Worm (Caenorhabditis elegans) whole organism, L1 larva: ENCODE data around the gene K07D4.6.
A peak's percentile ranks its signal among the peaks of the same experiment; 100 is the strongest.

Experiments
- C34B4.2 ChIP-seq: sonication (generic microtip); optimal IDR thresholded peaks from 2 replicates; lab custom pipeline; 2017; ENCODE audit warnings: mild to moderate bottlenecking, missing genetic modification characterization, missing compliant biosample characterization
- Y116A8C.19 ChIP-seq: sonication (generic microtip); optimal IDR thresholded peaks from 2 replicates; lab custom pipeline; 2016; ENCODE audit warnings: missing compliant biosample characterization, missing genetic modification characterization, borderline replicate concordance
- aha-1 ChIP-seq: fragments of 150-350 bp; optimal IDR thresholded peaks from 2 replicates; lab custom pipeline; 2014; ENCODE audit warnings: missing biosample characterization, missing genetic modification characterization
- ama-1 ChIP-seq: fragments of 150-350 bp; optimal IDR thresholded peaks from 2 replicates; lab custom pipeline; 2014
- blmp-1 ChIP-seq: fragments of 150-350 bp; optimal IDR thresholded peaks from 2 replicates; lab custom pipeline; 2014; ENCODE audit warnings: missing biosample characterization, missing genetic modification characterization
- ceh-8 ChIP-seq: fragments of 200-800 bp; sonication (Bioruptor generic); optimal IDR thresholded peaks from 2 replicates; lab custom pipeline; 2018; ENCODE audit warnings: mild to moderate bottlenecking, missing genetic modification characterization, moderate library complexity, missing compliant biosample characterization
- ceh-82 ChIP-seq, 3 experiments: fragments of 150-350 bp in 1 of 3; sonication (generic microtip) in 2 of 3; optimal IDR thresholded peaks; 2 replicates each; lab custom pipeline; 2014 to 2017; ENCODE audit warnings: missing biosample characterization in 3 of 3, missing genetic modification characterization in 3 of 3
- dsc-1 ChIP-seq: sonication (generic microtip); optimal IDR thresholded peaks from 2 replicates; lab custom pipeline; 2016; ENCODE audit warnings: mild to moderate bottlenecking, missing genetic modification characterization, missing compliant biosample characterization
- efl-1 ChIP-seq, 4 experiments: fragments of 150-350 bp; optimal IDR thresholded peaks in 3 of 4; peaks in 1 of 4; 1 replicate in 1 of 4; 2 replicates in 3 of 4; lab custom pipeline; 2014; ENCODE audit warnings: missing biosample characterization in 2 of 4, missing genetic modification characterization in 2 of 4, missing genetic modification reagents in 2 of 4
- efl-3 ChIP-seq: fragments of 200-800 bp; sonication (Bioruptor generic); optimal IDR thresholded peaks from 2 replicates; lab custom pipeline; 2018; ENCODE audit warnings: mild to moderate bottlenecking, missing genetic modification characterization, missing compliant biosample characterization
- egl-13 ChIP-seq: sonication (generic microtip); optimal IDR thresholded peaks from 2 replicates; lab custom pipeline; 2016; ENCODE audit warnings: missing genotype, missing genetic modification reagents, missing genetic modification characterization, missing compliant biosample characterization
- elt-2 ChIP-seq: sonication (generic microtip); optimal IDR thresholded peaks from 2 replicates; lab custom pipeline; 2016; ENCODE audit warnings: missing genetic modification characterization, mild to moderate bottlenecking, inconsistent platforms, missing compliant biosample characterization, missing genetic modification reagents
- elt-3 ChIP-seq, 6 experiments: fragments of 150-350 bp in 1 of 6; sonication (generic microtip); optimal IDR thresholded peaks; 2 replicates each; lab custom pipeline; 2017 to 2018; ENCODE audit warnings: missing biosample characterization in 6 of 6, missing genetic modification characterization in 6 of 6, inconsistent platforms in 1 of 6
- ets-5 ChIP-seq: fragments of 200-800 bp; sonication (Bioruptor generic); IDR thresholded peaks from 2 replicates; pipeline ENCODE4 v1.3.6; 2022; ENCODE audit warnings: missing genetic modification characterization, missing compliant biosample characterization
- fkh-8 ChIP-seq: sonication (generic microtip); optimal IDR thresholded peaks from 2 replicates; lab custom pipeline; 2016; ENCODE audit warnings: mild to moderate bottlenecking, missing genetic modification characterization, missing compliant biosample characterization
- fos-1 ChIP-seq: fragments of 150-350 bp; optimal IDR thresholded peaks from 2 replicates; lab custom pipeline; 2014; ENCODE audit warnings: missing biosample characterization, missing genetic modification characterization
- grh-1 ChIP-seq: fragments of 200-800 bp; sonication (Bioruptor generic); IDR thresholded peaks from 2 replicates; pipeline ENCODE4 v1.3.6; 2022; ENCODE audit warnings: missing genetic modification reagents, missing genetic modification characterization, missing compliant biosample characterization
- irx-1 ChIP-seq: sonication (generic microtip); optimal IDR thresholded peaks from 2 replicates; lab custom pipeline; 2016; ENCODE audit warnings: missing genetic modification characterization, missing compliant biosample characterization
- jun-1 ChIP-seq: fragments of 150-350 bp; optimal IDR thresholded peaks from 2 replicates; lab custom pipeline; 2014; ENCODE audit warnings: missing biosample characterization, missing genetic modification reagents, missing genetic modification characterization
- lin-14 ChIP-seq: fragments of 200-800 bp; sonication (Bioruptor generic); optimal IDR thresholded peaks from 2 replicates; lab custom pipeline; 2018; ENCODE audit warnings: mild to moderate bottlenecking, missing genetic modification characterization, moderate library complexity, missing compliant biosample characterization
- lin-15B ChIP-seq: fragments of 150-350 bp; sonication (generic microtip); optimal IDR thresholded peaks from 3 replicates; lab custom pipeline; 2014; ENCODE audit warnings: missing biosample characterization, missing genetic modification characterization
- lin-35 ChIP-seq, 2 experiments: fragments of 150-350 bp; optimal IDR thresholded peaks; 2 replicates each; lab custom pipeline; 2014; ENCODE audit warnings: missing biosample characterization in 2 of 2, missing genetic modification characterization in 2 of 2, missing genetic modification reagents in 2 of 2
- nhr-12 ChIP-seq: sonication (generic microtip); optimal IDR thresholded peaks from 2 replicates; lab custom pipeline; 2017; ENCODE audit warnings: missing biosample characterization, missing genetic modification characterization
- nhr-19 ChIP-seq: fragments of 200-800 bp; sonication (Bioruptor generic); conservative IDR thresholded peaks from 2 replicates; pipeline ENCODE4 v1.3.6; 2022; ENCODE audit warnings: missing genetic modification characterization, missing compliant biosample characterization
- nhr-237 ChIP-seq: fragments of 150-350 bp; optimal IDR thresholded peaks from 2 replicates; lab custom pipeline; 2014; ENCODE audit warnings: missing biosample characterization, missing genetic modification characterization
- nhr-28 ChIP-seq: fragments of 150-350 bp; optimal IDR thresholded peaks from 2 replicates; lab custom pipeline; 2014; ENCODE audit warnings: missing biosample characterization, missing genetic modification characterization
- nhr-76 ChIP-seq: sonication (generic microtip); optimal IDR thresholded peaks from 2 replicates; lab custom pipeline; 2017; ENCODE audit warnings: missing biosample characterization, missing genetic modification characterization
- nhr-77 ChIP-seq: fragments of 150-350 bp; optimal IDR thresholded peaks from 2 replicates; lab custom pipeline; 2014; ENCODE audit warnings: missing biosample characterization, missing genetic modification characterization
- nhr-85 ChIP-seq: sonication (generic microtip); peaks from one replicate; lab custom pipeline; 2016; ENCODE audit warnings: missing genetic modification characterization, inconsistent platforms, missing compliant biosample characterization
- rnt-1 ChIP-seq: sonication (generic microtip); optimal IDR thresholded peaks from 2 replicates; lab custom pipeline; 2016; ENCODE audit warnings: mild to moderate bottlenecking, missing genetic modification characterization, moderate library complexity, missing compliant biosample characterization
- snpc-4 ChIP-seq: fragments of 150-350 bp; optimal IDR thresholded peaks from 2 replicates; lab custom pipeline; 2014; ENCODE audit warnings: missing biosample characterization, missing genetic modification characterization
- unc-130 ChIP-seq: fragments of 150-350 bp; optimal IDR thresholded peaks from 2 replicates; lab custom pipeline; 2017; ENCODE audit warnings: missing biosample characterization, missing genetic modification characterization, inconsistent platforms
- xbp-1 ChIP-seq: sonication (generic microtip); optimal IDR thresholded peaks from 2 replicates; lab custom pipeline; 2016; ENCODE audit warnings: missing genetic modification characterization, missing compliant biosample characterization
- zip-4 ChIP-seq: fragments of 200-800 bp; sonication (Bioruptor generic); optimal IDR thresholded peaks from 2 replicates; lab custom pipeline; 2018; ENCODE audit warnings: mild to moderate bottlenecking, missing genetic modification characterization, moderate library complexity, missing compliant biosample characterization

Gene K07D4.6

DNA sequence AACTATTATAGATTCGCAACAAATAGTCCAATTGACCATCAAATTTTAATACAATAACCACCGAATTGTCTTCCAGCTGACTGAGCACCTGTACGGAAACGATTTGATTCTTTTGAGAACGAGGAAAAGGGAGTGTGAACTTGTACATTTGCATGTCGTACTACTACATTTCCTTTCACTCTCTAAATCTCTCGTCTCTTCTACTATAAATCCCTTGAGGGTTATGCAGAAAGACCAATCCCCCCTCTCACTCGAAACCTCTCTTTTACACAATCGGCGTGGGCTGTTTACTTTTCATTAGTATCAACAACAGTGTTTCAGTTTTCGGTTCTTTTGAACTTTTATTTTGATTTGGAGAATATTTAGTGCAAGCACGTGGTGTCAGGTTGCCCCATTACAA lies 16.4 kb downstream of the K07D4.6 start:
- TF ChIP-seq nhr-76 (tag; lab: Kevin White, UChicago) (no peak), efl-3 (no peak), snpc-4 (tag; lab: Kevin White, UChicago) (no peak), aha-1 (no peak), elt-2 (tag; lab: Kevin White, UChicago) (no peak), nhr-77 (tag; lab: Kevin White, UChicago) (no peak), lin-35 (GFP tag; optimal IDR thresholded peaks at IDR 0.05; lab: Kevin White, UChicago) (no peak), fkh-8 (no peak), efl-1 (optimal IDR thresholded peaks at IDR 0.05; lab: Kevin White, UChicago) (no peak), efl-1 (GFP tag; optimal IDR thresholded peaks at IDR 0.05 in 1 of 2; lab: Kevin White, UChicago) (peak in 1 of 2 experiments; percentile 76), ama-1 (no peak), ets-5 (no peak), lin-14 (GFP tag; lab: Kevin White, UChicago) (peak; percentile 29), irx-1 (no peak)

DNA sequence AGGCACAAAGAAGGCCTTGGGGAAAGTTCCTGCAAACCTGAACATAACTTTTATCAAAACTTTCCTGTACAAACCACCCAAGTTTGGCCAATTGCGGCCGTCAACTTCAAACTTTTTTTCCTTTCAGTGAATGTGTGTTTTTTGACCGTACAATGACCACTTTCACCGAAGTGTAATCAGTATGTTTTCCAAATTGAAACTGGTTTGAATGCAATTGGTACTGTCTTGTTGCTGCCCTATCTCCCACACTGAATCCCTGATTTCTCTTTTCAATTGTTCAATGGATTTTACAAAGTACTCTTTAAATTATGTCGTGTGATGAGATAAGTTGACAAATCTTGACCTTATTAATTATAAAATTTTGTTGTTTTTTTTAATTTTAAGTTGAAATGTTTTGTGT lies 18.1 kb downstream of the K07D4.6 start:
- peak; percentile 79 for TF ChIP-seq blmp-1 (tag; lab: Kevin White, UChicago)
- no peak for TF ChIP-seq nhr-12 (tag; lab: Kevin White, UChicago)
- no peak for TF ChIP-seq rnt-1 (tag; lab: Kevin White, UChicago)
- peak; percentile 61 for TF ChIP-seq nhr-85 (tag; lab: Kevin White, UChicago)
- no peak for TF ChIP-seq nhr-237
- no peak for TF ChIP-seq nhr-28 (tag; lab: Kevin White, UChicago)
- TF ChIP-seq elt-3 (tag; optimal IDR thresholded peaks at IDR 0.05; lab: Kevin White, UChicago): peak in 1 of 6 experiments; percentile 59
- no peak for TF ChIP-seq ets-5
- 0 out of 2 replicates have a peak, but pooled peaks have one; percentile 28 for TF ChIP-seq grh-1 (GFP tag; lab: Robert Waterston, UW)
- no peak for TF ChIP-seq Y116A8C.19 (tag; lab: Kevin White, UChicago)

DNA sequence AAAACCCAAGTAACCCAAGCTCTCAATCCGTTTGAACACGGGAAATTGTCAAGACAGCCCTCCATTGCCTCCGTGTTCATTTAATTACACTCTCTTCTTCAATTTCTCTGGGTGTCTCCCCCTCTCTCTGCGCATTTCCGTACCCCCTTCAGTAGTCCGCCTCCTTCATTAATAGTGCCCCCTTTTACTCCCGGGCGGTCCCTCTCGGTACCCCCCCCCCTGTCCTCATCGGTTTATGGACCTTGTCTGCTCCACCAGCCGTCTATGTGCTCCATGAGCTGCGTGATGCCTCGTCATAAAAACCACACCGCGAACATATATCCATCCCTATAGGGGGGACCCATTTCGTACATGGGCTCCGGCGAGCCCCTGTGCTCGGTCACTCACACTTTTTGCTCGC lies 19.0 kb downstream of the K07D4.6 start:
- TF ChIP-seq nhr-19 (GFP tag; lab: Robert Waterston, UW) (no peak), xbp-1 (no peak), grh-1 (GFP tag; lab: Robert Waterston, UW) (no peak), fos-1 (tag; lab: Kevin White, UChicago) (no peak), lin-35 (GFP tag; optimal IDR thresholded peaks at IDR 0.05; lab: Kevin White, UChicago) (no peak), lin-14 (GFP tag; lab: Kevin White, UChicago) (peak; percentile 9), zip-4 (GFP tag; lab: Kevin White, UChicago) (no peak)

DNA sequence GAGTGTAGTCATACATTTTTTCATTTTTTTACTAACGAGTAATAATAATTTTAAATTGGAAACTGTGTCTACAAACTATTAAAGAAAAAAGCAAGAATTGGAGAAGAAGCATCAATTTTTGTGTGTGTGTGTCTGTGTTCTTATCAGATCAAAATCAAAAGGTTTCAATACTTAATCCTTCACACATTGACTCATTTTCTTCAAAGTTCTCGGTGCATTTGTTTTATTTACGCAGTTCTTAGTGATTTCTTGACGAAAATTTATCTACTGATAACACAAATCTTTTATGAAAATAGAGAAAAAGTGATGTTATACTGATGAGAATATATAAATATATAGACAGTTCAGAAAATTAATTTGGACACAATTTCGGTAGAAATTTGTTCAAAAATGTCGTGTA lies 22.5 kb downstream of the K07D4.6 start, which contains the start of gene clc-22:
TSS of gene clc-22 (minus strand) at position 71 of the 400 bp plus-strand sequence.
- no peak for TF ChIP-seq unc-130
- no peak for TF ChIP-seq dsc-1 (tag; lab: Kevin White, UChicago)
- TF ChIP-seq ets-5: no peak
- TF ChIP-seq ceh-82 (tag; optimal IDR thresholded peaks at IDR 0.05; lab: Kevin White, UChicago): no peak
- TF ChIP-seq C34B4.2: no peak
- TF ChIP-seq lin-15B: no peak
- TF ChIP-seq elt-2 (tag; lab: Kevin White, UChicago): peak; percentile 52
- no peak for TF ChIP-seq ceh-8 (GFP tag; lab: Kevin White, UChicago)

DNA sequence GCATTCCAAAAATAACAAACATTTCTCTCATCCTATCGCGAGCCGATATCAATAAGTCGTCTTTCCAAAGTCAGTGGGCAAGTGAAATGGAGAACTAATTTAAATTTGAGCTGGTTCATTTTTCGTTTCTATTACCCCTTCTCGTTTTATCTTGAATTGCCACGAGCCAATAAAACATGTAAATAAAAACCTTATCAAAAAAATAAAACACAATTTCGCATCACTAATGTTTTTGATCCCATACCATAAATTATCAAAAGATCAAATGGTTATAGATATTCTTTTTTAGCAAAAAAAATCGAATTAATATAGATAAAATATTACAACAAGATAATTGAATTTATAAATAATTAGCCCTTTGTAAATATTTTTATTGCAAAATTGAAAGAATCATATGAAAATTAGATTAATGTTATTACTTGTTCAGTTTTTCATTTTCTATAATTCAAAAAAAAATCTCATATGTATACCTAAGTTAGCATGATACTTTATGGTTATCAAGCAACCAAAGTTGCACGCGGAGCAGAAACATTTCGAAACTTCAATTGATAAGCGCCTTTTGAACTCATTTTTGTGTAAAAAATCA lies 25.8 kb downstream of the K07D4.6 start, which contains the start of gene Y14H12A.1:
TSS of gene Y14H12A.1 (plus strand) at position 536 of the 586 bp plus-strand sequence.
- TF ChIP-seq ceh-82 (tag; optimal IDR thresholded peaks at IDR 0.05; lab: Kevin White, UChicago): no peak
- no peak for TF ChIP-seq blmp-1 (tag; lab: Kevin White, UChicago)
- peak; percentile 69 for TF ChIP-seq elt-2 (tag; lab: Kevin White, UChicago)
- no peak for TF ChIP-seq efl-1 (optimal IDR thresholded peaks at IDR 0.05; lab: Kevin White, UChicago)
- no peak for TF ChIP-seq efl-1 (GFP tag; optimal IDR thresholded peaks at IDR 0.05 in 1 of 2; lab: Kevin White, UChicago)
- TF ChIP-seq jun-1 (tag; lab: Kevin White, UChicago): no peak
- no peak for TF ChIP-seq egl-13 (tag; lab: Kevin White, UChicago)
- TF ChIP-seq nhr-19 (GFP tag; lab: Robert Waterston, UW): no peak
